Fruit fly (Drosophila melanogaster) whole organism, embryonic: ENCODE measurements around the gene bumpel.

Source experiments
- Adf1 ChIP-seq: fragments of 200-800 bp; sonication (Bioruptor generic); IDR thresholded peaks from 2 replicates; pipeline ENCODE4 v1.3.6; 2022; ENCODE audit warnings: missing biosample characterization, missing genetic modification characterization
- Atf-2 ChIP-seq: fragments of 200-800 bp; sonication (Bioruptor generic); optimal IDR thresholded peaks from 2 replicates; lab custom pipeline; 2016; ENCODE audit warnings: missing biosample characterization, missing genetic modification characterization
- CG10565 ChIP-seq: fragments of 200-800 bp; sonication (Bioruptor generic); optimal IDR thresholded peaks from 3 replicates; lab custom pipeline; 2016; ENCODE audit warnings: missing biosample characterization, mild to moderate bottlenecking, missing genetic modification characterization
- CG10979 ChIP-seq: fragments of 200-800 bp; sonication (Bioruptor generic); optimal IDR thresholded peaks from 2 replicates; lab custom pipeline; 2018; ENCODE audit warnings: missing biosample characterization, mild to moderate bottlenecking, missing genetic modification characterization, moderate library complexity
- CG11560 ChIP-seq: fragments of 200-800 bp; sonication (Bioruptor generic); IDR thresholded peaks from 3 replicates; pipeline ENCODE4 v1.3.6; 2022; ENCODE audit warnings: missing biosample characterization, missing genetic modification characterization
- CG13424 ChIP-seq: fragments of 200-800 bp; sonication (Bioruptor generic); optimal IDR thresholded peaks from 2 replicates; lab custom pipeline; 2019; ENCODE audit warnings: missing biosample characterization, mild to moderate bottlenecking, missing genetic modification characterization, moderate library complexity
- CG14441 ChIP-seq: fragments of 200-800 bp; sonication (Bioruptor generic); IDR thresholded peaks from 2 replicates; pipeline ENCODE4 v1.3.6; 2022; ENCODE audit warnings: missing biosample characterization, missing genetic modification characterization
- CG2120 ChIP-seq: fragments of 200-800 bp; sonication (Bioruptor generic); optimal IDR thresholded peaks from 3 replicates; lab custom pipeline; 2016; ENCODE audit warnings: missing biosample characterization, missing genetic modification characterization
- CG3281 ChIP-seq: fragments of 200-800 bp; sonication (Bioruptor generic); optimal IDR thresholded peaks from 3 replicates; lab custom pipeline; 2017; ENCODE audit warnings: missing biosample characterization, mild to moderate bottlenecking, missing genetic modification characterization
- CG34376 ChIP-seq: fragments of 200-800 bp; sonication (Bioruptor generic); optimal IDR thresholded peaks from 2 replicates; lab custom pipeline; 2018; ENCODE audit warnings: missing biosample characterization, mild to moderate bottlenecking, missing genetic modification characterization
- CG4328 ChIP-seq: fragments of 200-800 bp; sonication (Bioruptor generic); optimal IDR thresholded peaks from 3 replicates; lab custom pipeline; 2017; ENCODE audit warnings: missing biosample characterization, missing genetic modification reagents, missing genetic modification characterization
- CG7839 ChIP-seq: fragments of 200-800 bp; sonication (Bioruptor generic); optimal IDR thresholded peaks from 3 replicates; lab custom pipeline; 2018; ENCODE audit warnings: missing biosample characterization, mild to moderate bottlenecking, missing genetic modification characterization, moderate library complexity
- CG8290 ChIP-seq, 3 experiments: fragments of 200-800 bp; sonication (Bioruptor generic); optimal IDR thresholded peaks; 2 replicates each; lab custom pipeline; 2016 to 2019; ENCODE audit warnings: missing biosample characterization in 3 of 3, missing genetic modification characterization in 3 of 3, mild to moderate bottlenecking in 2 of 3, moderate library complexity in 1 of 3
- CG9437 ChIP-seq: fragments of 200-800 bp; sonication (Bioruptor generic); optimal IDR thresholded peaks from 2 replicates; lab custom pipeline; 2018; ENCODE audit warnings: missing biosample characterization, mild to moderate bottlenecking, missing genetic modification characterization
- CG9727 ChIP-seq: fragments of 200-800 bp; sonication (Bioruptor generic); optimal IDR thresholded peaks from 3 replicates; lab custom pipeline; 2017; ENCODE audit warnings: missing biosample characterization, mild to moderate bottlenecking, missing genetic modification characterization
- Camta ChIP-seq: fragments of 200-800 bp; sonication (Bioruptor generic); optimal IDR thresholded peaks from 2 replicates; lab custom pipeline; 2016; ENCODE audit warnings: missing biosample characterization, missing genetic modification characterization
- Dbx ChIP-seq: fragments of 200-800 bp; sonication (Bioruptor generic); IDR thresholded peaks from 3 replicates; pipeline ENCODE4 v1.3.6; 2022; ENCODE audit warnings: missing biosample characterization, missing genetic modification characterization
- HLH54F ChIP-seq: fragments of 200-800 bp; sonication (Bioruptor generic); optimal IDR thresholded peaks from 3 replicates; lab custom pipeline; 2016; ENCODE audit warnings: missing biosample characterization, missing genetic modification characterization
- Hr51 ChIP-seq, 2 experiments: fragments of 200-800 bp; sonication (Bioruptor generic); optimal IDR thresholded peaks; 2 replicates in 1 of 2; 3 replicates in 1 of 2; lab custom pipeline; 2016 to 2018; ENCODE audit warnings: missing biosample characterization in 2 of 2, missing genetic modification characterization in 2 of 2, mild to moderate bottlenecking in 1 of 2, moderate library complexity in 1 of 2
- Jarid2 ChIP-seq: fragments of 200-800 bp; sonication (Bioruptor generic); optimal IDR thresholded peaks from 3 replicates; lab custom pipeline; 2017; ENCODE audit warnings: mild to moderate bottlenecking, missing biosample characterization, missing genetic modification reagents, missing genetic modification characterization
- Kr ChIP-seq: fragments of 200-800 bp; sonication (Bioruptor generic); optimal IDR thresholded peaks from 2 replicates; lab custom pipeline; 2017; ENCODE audit warnings: missing biosample characterization, mild to moderate bottlenecking, missing genetic modification characterization
- NC2α ChIP-seq: fragments of 200-800 bp; sonication (Bioruptor generic); optimal IDR thresholded peaks from 2 replicates; lab custom pipeline; 2016; ENCODE audit warnings: missing biosample characterization, missing genetic modification characterization
- Taf1 ChIP-seq: fragments of 200-800 bp; sonication (Bioruptor generic); IDR thresholded peaks from 2 replicates; pipeline ENCODE4 v1.3.6; 2022; ENCODE audit warnings: missing biosample characterization, missing genetic modification characterization
- Usf ChIP-seq: fragments of 200-800 bp; sonication (Bioruptor generic); optimal IDR thresholded peaks from 2 replicates; lab custom pipeline; 2017; ENCODE audit warnings: missing genotype, missing biosample characterization, missing genetic modification characterization
- Vsx1 ChIP-seq: fragments of 200-800 bp; sonication (Bioruptor generic); optimal IDR thresholded peaks from 2 replicates; lab custom pipeline; 2017; ENCODE audit warnings: missing biosample characterization, mild to moderate bottlenecking, missing genetic modification characterization, missing genetic modification reagents
- bcd ChIP-seq: fragments of 200-800 bp; sonication (Bioruptor generic); optimal IDR thresholded peaks from 2 replicates; lab custom pipeline; 2017; ENCODE audit warnings: missing biosample characterization, mild to moderate bottlenecking, missing genetic modification characterization
- chn ChIP-seq: fragments of 200-800 bp; sonication (Bioruptor generic); optimal IDR thresholded peaks from 2 replicates; lab custom pipeline; 2016; ENCODE audit warnings: missing biosample characterization, missing genetic modification characterization
- dan ChIP-seq: fragments of 200-800 bp; sonication (Bioruptor generic); IDR thresholded peaks from 2 replicates; pipeline ENCODE4 v1.3.6; 2022; ENCODE audit warnings: missing biosample characterization, missing genetic modification characterization
- dm ChIP-seq: fragments of 200-800 bp; sonication (Bioruptor generic); optimal IDR thresholded peaks from 3 replicates; lab custom pipeline; 2016; ENCODE audit warnings: missing biosample characterization, missing genetic modification characterization
- eve ChIP-seq, 2 experiments: fragments of >200 bp; optimal IDR thresholded peaks; 2 replicates each; lab custom pipeline; 2017; ENCODE audit warnings: missing biosample characterization in 2 of 2, missing genetic modification characterization in 2 of 2
- gcm ChIP-seq: fragments of 200-800 bp; sonication (Bioruptor generic); optimal IDR thresholded peaks from 2 replicates; lab custom pipeline; 2019; ENCODE audit warnings: missing biosample characterization, mild to moderate bottlenecking, missing genetic modification characterization, moderate library complexity
- gcm2 ChIP-seq: fragments of 200-800 bp; sonication (Bioruptor generic); optimal IDR thresholded peaks from 2 replicates; lab custom pipeline; 2016; ENCODE audit warnings: missing biosample characterization, missing genetic modification characterization
- ind ChIP-seq: fragments of 200-800 bp; sonication (Bioruptor generic); optimal IDR thresholded peaks from 3 replicates; lab custom pipeline; 2016; ENCODE audit warnings: missing biosample characterization, missing genetic modification characterization
- inv ChIP-seq: fragments of 200-800 bp; sonication (Bioruptor generic); IDR thresholded peaks from 2 replicates; pipeline ENCODE4 v1.3.6; 2022; ENCODE audit warnings: missing biosample characterization, missing genetic modification characterization; ENCODE audit not compliant: partially characterized antibody
- lmd ChIP-seq: fragments of 200-800 bp; sonication (Bioruptor generic); IDR thresholded peaks from 2 replicates; pipeline ENCODE4 v1.3.6; 2022; ENCODE audit warnings: missing biosample characterization, missing genetic modification characterization
- mld ChIP-seq: fragments of 200-800 bp; sonication (Bioruptor generic); IDR thresholded peaks from 3 replicates; pipeline ENCODE4 v1.3.6; 2022; ENCODE audit warnings: missing biosample characterization, missing genetic modification characterization; ENCODE audit not compliant: partially characterized antibody
- org-1 ChIP-seq: fragments of 200-800 bp; sonication (Bioruptor generic); optimal IDR thresholded peaks from 2 replicates; lab custom pipeline; 2017; ENCODE audit warnings: missing biosample characterization, missing genetic modification characterization
- otp ChIP-seq: fragments of 200-800 bp; sonication (Bioruptor generic); IDR thresholded peaks from 3 replicates; pipeline ENCODE4, ENCODE4 v1.3.6; 2022; ENCODE audit warnings: missing biosample characterization, missing genetic modification characterization
- pnt ChIP-seq: fragments of 200-800 bp; sonication (Bioruptor generic); optimal IDR thresholded peaks from 3 replicates; lab custom pipeline; 2016; ENCODE audit warnings: missing biosample characterization, missing genetic modification characterization
- pzg ChIP-seq: fragments of 200-800 bp; sonication (Bioruptor generic); optimal IDR thresholded peaks from 3 replicates; lab custom pipeline; 2018; ENCODE audit warnings: missing biosample characterization, mild to moderate bottlenecking, missing genetic modification characterization, moderate library complexity
- repo ChIP-seq: fragments of 200-800 bp; sonication (Bioruptor generic); optimal IDR thresholded peaks from 2 replicates; lab custom pipeline; 2016; ENCODE audit warnings: missing biosample characterization, missing genetic modification characterization
- salm ChIP-seq: fragments of 200-800 bp; sonication (Bioruptor generic); optimal IDR thresholded peaks from 2 replicates; lab custom pipeline; 2018; ENCODE audit warnings: missing biosample characterization, mild to moderate bottlenecking, missing genetic modification characterization
- shn ChIP-seq: fragments of 200-800 bp; sonication (Bioruptor generic); optimal IDR thresholded peaks from 3 replicates; lab custom pipeline; 2016; ENCODE audit warnings: missing biosample characterization, missing genetic modification characterization
- sima ChIP-seq: fragments of 200-800 bp; sonication (Bioruptor generic); optimal IDR thresholded peaks from 2 replicates; lab custom pipeline; 2016; ENCODE audit warnings: missing biosample characterization, missing genetic modification characterization
- tgo ChIP-seq: fragments of 200-800 bp; sonication (Bioruptor generic); IDR thresholded peaks from 3 replicates; pipeline ENCODE4 v1.3.6; 2022; ENCODE audit warnings: missing biosample characterization, missing genetic modification characterization
- toy ChIP-seq: fragments of 200-800 bp; sonication (Bioruptor generic); IDR thresholded peaks from 2 replicates; pipeline ENCODE4 v1.3.6; 2022; ENCODE audit warnings: missing biosample characterization, missing genetic modification characterization
- trem ChIP-seq: fragments of 200-800 bp; optimal IDR thresholded peaks from 3 replicates; lab custom pipeline; 2019; ENCODE audit warnings: missing biosample characterization, mild to moderate bottlenecking, missing genetic modification characterization, moderate library complexity
- trh ChIP-seq: fragments of 200-800 bp; sonication (Bioruptor generic); optimal IDR thresholded peaks from 2 replicates; lab custom pipeline; 2016; ENCODE audit warnings: missing biosample characterization, missing genetic modification characterization
- zfh1 ChIP-seq: fragments of 200-800 bp; sonication (Bioruptor generic); IDR thresholded peaks from 3 replicates; pipeline ENCODE4 v1.3.6; 2022; ENCODE audit warnings: missing biosample characterization, missing genetic modification characterization

The bumpel gene

dm6 chr3R:11458022-11458850, 39.8 kb upstream of the bumpel start (continued):
- TF ChIP-seq CG13424 (tag; lab: Kevin White, UChicago) = peak; percentile 49
- no peak for TF ChIP-seq Atf-2
- peak; percentile 36 for TF ChIP-seq repo (GFP tag; lab: Kevin White, UChicago)
- peak; percentile 60 for TF ChIP-seq CG9727
- peak; percentile 37 for TF ChIP-seq CG9437 (GFP tag; lab: Kevin White, UChicago)
- no peak for TF ChIP-seq inv (GFP tag; lab: Robert Waterston, UW)
- TF ChIP-seq Kr (GFP tag; lab: Kevin White, UChicago) = no peak
- no peak for TF ChIP-seq pzg (GFP tag; lab: Kevin White, UChicago)
- no peak for TF ChIP-seq trh
- peak; percentile 64 for TF ChIP-seq CG11560 (tag; lab: Robert Waterston, UW)
- peak; percentile 86 for TF ChIP-seq CG2120 (GFP tag; lab: Kevin White, UChicago)
- peak; percentile 98 for TF ChIP-seq Adf1 (GFP tag; lab: Robert Waterston, UW)
- TF ChIP-seq bcd (GFP tag; lab: Kevin White, UChicago) = peak; percentile 64
- TF ChIP-seq CG7839 (tag; lab: Kevin White, UChicago) = peak; percentile 76
- TF ChIP-seq trem = no peak
- peak; percentile 38 for TF ChIP-seq Vsx1 (GFP tag; lab: Kevin White, UChicago)
- peak; percentile 77 for TF ChIP-seq ind
- TF ChIP-seq gcm (GFP tag; lab: Kevin White, UChicago) = no peak
- peak; percentile 29 for TF ChIP-seq org-1 (GFP tag; lab: Kevin White, UChicago)
- TF ChIP-seq toy (GFP tag; lab: Robert Waterston, UW) = 0 out of 2 replicates have a peak, but pooled peaks have one; percentile 75
- TF ChIP-seq shn (GFP tag; lab: Kevin White, UChicago) = peak; percentile 51
- TF ChIP-seq eve (GFP tag; optimal IDR thresholded peaks at IDR 0.05; lab: Kevin White, UChicago) = peak in 1 of 2 experiments; percentile 65
- no peak for TF ChIP-seq dm (GFP tag; lab: Kevin White, UChicago)
- peak; percentile 46 for TF ChIP-seq CG10979 (tag; lab: Kevin White, UChicago)
- peak; percentile 48 to 53 for TF ChIP-seq Hr51 (GFP tag; optimal IDR thresholded peaks at IDR 0.05; lab: Kevin White, UChicago)
- TF ChIP-seq pnt (GFP tag; lab: Kevin White, UChicago) = peak; percentile 58
- TF ChIP-seq salm (tag; lab: Kevin White, UChicago) = no peak
- TF ChIP-seq otp = peak; percentile 67; the same call in 2 of the 3 replicates
- no peak for TF ChIP-seq CG10565 (GFP tag; lab: Kevin White, UChicago)
- no peak for TF ChIP-seq mld
- peak; percentile 82 for TF ChIP-seq Dbx (GFP tag; lab: Robert Waterston, UW)
- no peak for TF ChIP-seq dan
- peak; percentile 41 for TF ChIP-seq chn
- TF ChIP-seq tgo (GFP tag; lab: Robert Waterston, UW) = peak; percentile 85
- no peak for TF ChIP-seq CG4328
- TF ChIP-seq Camta (GFP tag; lab: Kevin White, UChicago) = peak; percentile 56
- peak; percentile 90 for TF ChIP-seq CG14441 (GFP tag; lab: Robert Waterston, UW)
- peak; percentile 68 for TF ChIP-seq HLH54F (GFP tag; lab: Kevin White, UChicago)
- TF ChIP-seq Taf1 (GFP tag; lab: Robert Waterston, UW) = peak; percentile 75; the same call in 1 of the 2 replicates
- peak; percentile 27 for TF ChIP-seq sima (GFP tag; lab: Kevin White, UChicago)
- no peak for TF ChIP-seq gcm2 (GFP tag; lab: Kevin White, UChicago)
- no peak for TF ChIP-seq CG34376 (GFP tag; lab: Kevin White, UChicago)
- TF ChIP-seq CG8290 (GFP tag; optimal IDR thresholded peaks at IDR 0.05; lab: Kevin White, UChicago) = no peak
- TF ChIP-seq CG8290 (tag; optimal IDR thresholded peaks at IDR 0.05; lab: Kevin White, UChicago) = peak in 1 of 2 experiments; percentile 92
- TF ChIP-seq Jarid2 (GFP tag; lab: Kevin White, UChicago) = peak; percentile 1
- peak; percentile 73 for TF ChIP-seq CG3281 (GFP tag; lab: Kevin White, UChicago)
- peak; percentile 64; the same call in 1 of the 3 replicates for TF ChIP-seq zfh1
- no peak for TF ChIP-seq Usf (GFP tag; lab: Kevin White, UChicago)
- TF ChIP-seq NC2α = peak; percentile 21
- TF ChIP-seq lmd = peak; percentile 79
